Fruit fly (Drosophila melanogaster) whole organism, embryonic: Measurements from ENCODE around the gene cv-c.

Experiments
- B-H1 ChIP-seq: fragments of 200-800 bp; sonication (Bioruptor generic); IDR thresholded peaks from 3 replicates; pipeline ENCODE4 v1.3.6; 2022; ENCODE audit warnings: missing biosample characterization, missing genetic modification characterization
- Bgb ChIP-seq: fragments of 200-800 bp; sonication (Bioruptor generic); IDR thresholded peaks from 2 replicates; pipeline ENCODE4 v1.3.6; 2022; ENCODE audit warnings: missing biosample characterization, missing genetic modification characterization; ENCODE audit not compliant: partially characterized antibody
- BtbVII ChIP-seq: fragments of 200-800 bp; sonication (Bioruptor generic); optimal IDR thresholded peaks from 3 replicates; lab custom pipeline; 2017; ENCODE audit warnings: missing biosample characterization, mild to moderate bottlenecking, missing genetic modification characterization
- CG10147 ChIP-seq: fragments of 200-800 bp; sonication (Bioruptor generic); optimal IDR thresholded peaks from 2 replicates; lab custom pipeline; 2019; ENCODE audit warnings: missing biosample characterization, mild to moderate bottlenecking, missing genetic modification characterization, moderate library complexity
- CG11560 ChIP-seq: fragments of 200-800 bp; sonication (Bioruptor generic); IDR thresholded peaks from 3 replicates; pipeline ENCODE4 v1.3.6; 2022; ENCODE audit warnings: missing biosample characterization, missing genetic modification characterization
- CG13123 ChIP-seq: fragments of 200-800 bp; sonication (Bioruptor generic); optimal IDR thresholded peaks from 2 replicates; lab custom pipeline; 2016; ENCODE audit warnings: missing biosample characterization, missing genetic modification characterization
- CG13424 ChIP-seq: fragments of 200-800 bp; sonication (Bioruptor generic); optimal IDR thresholded peaks from 2 replicates; lab custom pipeline; 2019; ENCODE audit warnings: missing biosample characterization, mild to moderate bottlenecking, missing genetic modification characterization, moderate library complexity
- CG1529 ChIP-seq: fragments of 200-800 bp; sonication (Bioruptor generic); optimal IDR thresholded peaks from 3 replicates; lab custom pipeline; 2018; ENCODE audit warnings: missing biosample characterization, missing genetic modification characterization
- CG17802 ChIP-seq: fragments of 200-800 bp; sonication (Bioruptor generic); optimal IDR thresholded peaks from 2 replicates; lab custom pipeline; 2018; ENCODE audit warnings: missing biosample characterization, mild to moderate bottlenecking, missing genetic modification characterization, moderate library complexity
- CG18619 ChIP-seq: fragments of 200-800 bp; sonication (Bioruptor generic); optimal IDR thresholded peaks from 3 replicates; lab custom pipeline; 2017; ENCODE audit warnings: missing biosample characterization, mild to moderate bottlenecking, missing genetic modification characterization
- CG31365 ChIP-seq: fragments of 200-800 bp; sonication (Bioruptor generic); optimal IDR thresholded peaks from 2 replicates; lab custom pipeline; 2018; ENCODE audit warnings: missing biosample characterization, mild to moderate bottlenecking, missing genetic modification characterization
- CG31441 ChIP-seq: fragments of 200-800 bp; sonication (Bioruptor generic); IDR thresholded peaks from 2 replicates; pipeline ENCODE4 v1.3.6; 2022; ENCODE audit warnings: missing biosample characterization, missing genetic modification characterization
- CG3163 ChIP-seq: fragments of 200-800 bp; sonication (Bioruptor generic); optimal IDR thresholded peaks from 3 replicates; lab custom pipeline; 2016; ENCODE audit warnings: missing biosample characterization, missing genetic modification characterization
- CG32772 ChIP-seq: fragments of 200-800 bp; sonication (Bioruptor generic); IDR thresholded peaks from 2 replicates; pipeline ENCODE4 v1.3.6; 2022; ENCODE audit warnings: missing biosample characterization, missing genetic modification characterization
- CG33213 ChIP-seq: fragments of 200-800 bp; sonication (Bioruptor generic); optimal IDR thresholded peaks from 3 replicates; lab custom pipeline; 2016; ENCODE audit warnings: missing biosample characterization, missing genetic modification characterization
- CG3407 ChIP-seq: fragments of 200-800 bp; sonication (Bioruptor generic); optimal IDR thresholded peaks from 2 replicates; lab custom pipeline; 2018; ENCODE audit warnings: missing biosample characterization, mild to moderate bottlenecking, missing genetic modification characterization
- CG4424 ChIP-seq: fragments of 200-800 bp; sonication (Bioruptor generic); optimal IDR thresholded peaks from 3 replicates; lab custom pipeline; 2016; ENCODE audit warnings: missing biosample characterization, missing genetic modification characterization
- CG4617 ChIP-seq: fragments of 200-800 bp; sonication (Bioruptor generic); optimal IDR thresholded peaks from 3 replicates; lab custom pipeline; 2016; ENCODE audit warnings: missing biosample characterization, missing genetic modification characterization, borderline replicate concordance
- CG5953 ChIP-seq: fragments of 200-800 bp; sonication (Bioruptor generic); IDR thresholded peaks from 2 replicates; pipeline ENCODE4 v1.3.6; 2022; ENCODE audit warnings: missing biosample characterization, missing genetic modification characterization
- CG7372 ChIP-seq: fragments of 200-800 bp; sonication (Bioruptor generic); IDR thresholded peaks from 2 replicates; pipeline ENCODE4 v1.3.6; 2022; ENCODE audit warnings: missing biosample characterization, missing genetic modification characterization
- CG7745 ChIP-seq: fragments of 200-800 bp; sonication (Bioruptor generic); optimal IDR thresholded peaks from 2 replicates; lab custom pipeline; 2018; ENCODE audit warnings: missing biosample characterization, mild to moderate bottlenecking, missing genetic modification characterization, moderate library complexity
- CG7928 ChIP-seq: fragments of 200-800 bp; sonication (Bioruptor generic); optimal IDR thresholded peaks from 2 replicates; lab custom pipeline; 2017; ENCODE audit warnings: missing biosample characterization, mild to moderate bottlenecking, missing genetic modification characterization
- D ChIP-seq, 2 experiments: fragments of 200-800 bp in 1 of 2; fragments of >200 bp in 1 of 2; sonication (Bioruptor generic) in 1 of 2; optimal IDR thresholded peaks; 2 replicates in 1 of 2; 3 replicates in 1 of 2; lab custom pipeline; 2017; ENCODE audit warnings: mild to moderate bottlenecking in 1 of 2, missing biosample characterization in 1 of 2, missing genetic modification characterization in 1 of 2, missing genetic modification reagents in 1 of 2
- Eip74EF ChIP-seq, 2 experiments: fragments of 200-800 bp in 1 of 2; fragments of >200 bp in 1 of 2; sonication (Bioruptor generic) in 1 of 2; optimal IDR thresholded peaks; 2 replicates each; lab custom pipeline; 2017 to 2019; ENCODE audit warnings: missing biosample characterization in 2 of 2, missing genetic modification characterization in 2 of 2, mild to moderate bottlenecking in 1 of 2, moderate library complexity in 1 of 2
- Gug ChIP-seq: fragments of 200-800 bp; sonication (Bioruptor generic); IDR thresholded peaks from 4 replicates; pipeline ENCODE4 v1.3.6; 2022; ENCODE audit warnings: missing biosample characterization, missing genetic modification characterization
- HLH4C ChIP-seq: fragments of 200-800 bp; sonication (Bioruptor generic); IDR thresholded peaks from 3 replicates; pipeline ENCODE4 v1.3.6; 2022; ENCODE audit warnings: missing biosample characterization, missing genetic modification characterization; ENCODE audit not compliant: partially characterized antibody
- HLH54F ChIP-seq: fragments of 200-800 bp; sonication (Bioruptor generic); optimal IDR thresholded peaks from 3 replicates; lab custom pipeline; 2016; ENCODE audit warnings: missing biosample characterization, missing genetic modification characterization
- NC2α ChIP-seq: fragments of 200-800 bp; sonication (Bioruptor generic); optimal IDR thresholded peaks from 2 replicates; lab custom pipeline; 2016; ENCODE audit warnings: missing biosample characterization, missing genetic modification characterization
- NK7.1 ChIP-seq: fragments of 200-800 bp; sonication (Bioruptor generic); optimal IDR thresholded peaks from 3 replicates; lab custom pipeline; 2016; ENCODE audit warnings: missing biosample characterization, missing genetic modification characterization
- Opbp ChIP-seq: fragments of 200-800 bp; sonication (Bioruptor generic); IDR thresholded peaks from 3 replicates; pipeline ENCODE4 v1.3.6; 2022; ENCODE audit warnings: missing biosample characterization, missing genetic modification characterization; ENCODE audit not compliant: partially characterized antibody
- PHDP ChIP-seq: fragments of 200-800 bp; sonication (Bioruptor generic); optimal IDR thresholded peaks from 3 replicates; lab custom pipeline; 2018; ENCODE audit warnings: missing biosample characterization, mild to moderate bottlenecking, missing genetic modification characterization, moderate library complexity
- Poxn ChIP-seq: fragments of 200-800 bp; sonication (Bioruptor generic); IDR thresholded peaks from 2 replicates; pipeline ENCODE4 v1.3.6; 2022; ENCODE audit warnings: missing biosample characterization, missing genetic modification characterization
- Six4 ChIP-seq: fragments of 200-800 bp; sonication (Bioruptor generic); optimal IDR thresholded peaks from 2 replicates; lab custom pipeline; 2016; ENCODE audit warnings: missing biosample characterization, missing genetic modification characterization
- Spps ChIP-seq: fragments of 200-800 bp; sonication (Bioruptor generic); optimal IDR thresholded peaks from 2 replicates; lab custom pipeline; 2018; ENCODE audit warnings: missing biosample characterization, mild to moderate bottlenecking, missing genetic modification characterization
- croc ChIP-seq: fragments of 200-800 bp; sonication (Bioruptor generic); conservative IDR thresholded peaks from 3 replicates; pipeline ENCODE4 v1.3.6; 2022; ENCODE audit warnings: missing biosample characterization, missing genetic modification characterization
- crol ChIP-seq: fragments of 200-800 bp; sonication (Bioruptor generic); IDR thresholded peaks from 2 replicates; pipeline ENCODE4 v1.3.6; 2022; ENCODE audit warnings: missing biosample characterization, missing genetic modification characterization
- en ChIP-seq: fragments of 200-800 bp; sonication (Bioruptor generic); optimal IDR thresholded peaks from 2 replicates; lab custom pipeline; 2016; ENCODE audit warnings: missing biosample characterization, missing genetic modification characterization
- gsb-n ChIP-seq: fragments of 200-800 bp; sonication (Bioruptor generic); optimal IDR thresholded peaks from 3 replicates; lab custom pipeline; 2018; ENCODE audit warnings: missing biosample characterization, mild to moderate bottlenecking, missing genetic modification characterization
- lola ChIP-seq, 3 experiments: fragments of >200 bp in 2 of 3; fragments of 200-800 bp in 1 of 3; sonication (Bioruptor generic) in 1 of 3; optimal IDR thresholded peaks; 2 replicates each; lab custom pipeline; 2017 to 2019; ENCODE audit warnings: missing biosample characterization in 3 of 3, missing genetic modification characterization in 3 of 3, mild to moderate bottlenecking in 1 of 3, moderate library complexity in 1 of 3
- nom ChIP-seq: fragments of 200-800 bp; sonication (Bioruptor generic); optimal IDR thresholded peaks from 2 replicates; lab custom pipeline; 2017; ENCODE audit warnings: missing biosample characterization, missing genetic modification characterization, mild to moderate bottlenecking, moderate library complexity, missing genetic modification reagents
- pfk ChIP-seq: fragments of 200-800 bp; sonication (Bioruptor generic); optimal IDR thresholded peaks from 2 replicates; lab custom pipeline; 2018; ENCODE audit warnings: missing biosample characterization, mild to moderate bottlenecking, missing genetic modification characterization, moderate library complexity
- pum ChIP-seq: fragments of 200-800 bp; sonication (Bioruptor generic); optimal IDR thresholded peaks from 2 replicates; lab custom pipeline; 2016; ENCODE audit warnings: missing biosample characterization, missing genetic modification characterization
- sima ChIP-seq: fragments of 200-800 bp; sonication (Bioruptor generic); optimal IDR thresholded peaks from 2 replicates; lab custom pipeline; 2016; ENCODE audit warnings: missing biosample characterization, missing genetic modification characterization
- so ChIP-seq: fragments of 200-800 bp; sonication (Bioruptor generic); IDR thresholded peaks from 3 replicates; pipeline ENCODE4 v1.3.6; 2022; ENCODE audit warnings: missing biosample characterization, missing genetic modification characterization
- sr ChIP-seq: fragments of 200-800 bp; sonication (Bioruptor generic); IDR thresholded peaks from 3 replicates; pipeline ENCODE4 v1.3.6; 2022; ENCODE audit warnings: missing biosample characterization, missing genetic modification characterization
- ssp ChIP-seq: fragments of 200-800 bp; sonication (Bioruptor generic); IDR thresholded peaks from 2 replicates; pipeline ENCODE4 v1.3.6; 2022; ENCODE audit warnings: missing biosample characterization, missing genetic modification characterization
- toy ChIP-seq: fragments of 200-800 bp; sonication (Bioruptor generic); IDR thresholded peaks from 2 replicates; pipeline ENCODE4 v1.3.6; 2022; ENCODE audit warnings: missing biosample characterization, missing genetic modification characterization
- unpg ChIP-seq: fragments of 200-800 bp; sonication (Bioruptor generic); optimal IDR thresholded peaks from 3 replicates; lab custom pipeline; 2018; ENCODE audit warnings: missing biosample characterization, mild to moderate bottlenecking, missing genetic modification characterization, moderate library complexity
- wdn ChIP-seq: fragments of 200-800 bp; sonication (Bioruptor generic); IDR thresholded peaks from 2 replicates; pipeline ENCODE4 v1.3.6; 2022; ENCODE audit warnings: missing biosample characterization, missing genetic modification characterization
- zfh1 ChIP-seq: fragments of 200-800 bp; sonication (Bioruptor generic); IDR thresholded peaks from 3 replicates; pipeline ENCODE4 v1.3.6; 2022; ENCODE audit warnings: missing biosample characterization, missing genetic modification characterization

Gene cv-c

dm6 chr3R:14391281-14391680 is 90.2 kb downstream of the cv-c start (continued):
- TF ChIP-seq nom (GFP tag; lab: Kevin White, UChicago) (peak; percentile 53), BtbVII (GFP tag; lab: Kevin White, UChicago) (peak; percentile 72), en (GFP tag; lab: Kevin White, UChicago) (peak; percentile 65), CG33213 (GFP tag; lab: Kevin White, UChicago) (peak; percentile 96), CG11560 (tag; lab: Robert Waterston, UW) (peak; percentile 79), D (optimal IDR thresholded peaks at IDR 0.05; lab: Kevin White, UChicago) (no peak), D (GFP tag; optimal IDR thresholded peaks at IDR 0.05; lab: Kevin White, UChicago) (peak; percentile 77), CG13123 (GFP tag; lab: Kevin White, UChicago) (no peak), CG31441 (GFP tag; lab: Robert Waterston, UW) (peak; percentile 65), toy (no peak), CG18619 (peak; percentile 55), CG32772 (GFP tag; lab: Robert Waterston, UW) (peak; percentile 93), pfk (GFP tag; lab: Kevin White, UChicago) (peak; percentile 15), NK7.1 (peak; percentile 82), unpg (GFP tag; lab: Kevin White, UChicago) (peak; percentile 64), CG13424 (peak; percentile 40), B-H1 (GFP tag; lab: Robert Waterston, UW) (peak; percentile 74), gsb-n (peak; percentile 11), CG5953 (GFP tag; lab: Robert Waterston, UW) (peak; percentile 84), pum (GFP tag; lab: Kevin White, UChicago) (peak; percentile 77), CG3163 (GFP tag; lab: Kevin White, UChicago) (peak; percentile 26), PHDP (peak; percentile 58), CG1529 (GFP tag; lab: Kevin White, UChicago) (peak; percentile 16), Bgb (GFP tag; lab: Robert Waterston, UW) (peak; percentile 53; the same call in 1 of the 2 replicates), HLH4C (GFP tag; lab: Robert Waterston, UW) (no peak), CG7372 (peak; percentile 97), lola (GFP tag; optimal IDR thresholded peaks at IDR 0.05; lab: Kevin White, UChicago) (peak in 1 of 3 experiments; percentile 36), HLH54F (GFP tag; lab: Kevin White, UChicago) (peak; percentile 58), Six4 (GFP tag; lab: Kevin White, UChicago) (peak; percentile 88), sima (GFP tag; lab: Kevin White, UChicago) (no peak), NC2α (GFP tag; lab: Kevin White, UChicago) (peak; percentile 45), CG17802 (tag; lab: Kevin White, UChicago) (peak; percentile 75), CG3407 (peak; percentile 46), CG4424 (GFP tag; lab: Kevin White, UChicago) (peak; percentile 93), Spps (tag; lab: Kevin White, UChicago) (peak; percentile 39), CG10147 (GFP tag; lab: Kevin White, UChicago) (peak; percentile 50), CG7928 (GFP tag; lab: Kevin White, UChicago) (peak; percentile 46), sr (GFP tag; lab: Robert Waterston, UW) (peak; percentile 73), zfh1 (GFP tag; lab: Robert Waterston, UW) (peak; percentile 95), Eip74EF (GFP tag; optimal IDR thresholded peaks at IDR 0.05; lab: Kevin White, UChicago) (no peak), croc (peak; percentile 78; the same call in 2 of the 3 replicates), ssp (GFP tag; lab: Robert Waterston, UW) (peak; percentile 80), Poxn (no peak), wdn (peak; percentile 56; the same call in 1 of the 2 replicates), CG7745 (no peak), so (GFP tag; lab: Robert Waterston, UW) (no peak), crol (GFP tag; lab: Robert Waterston, UW) (peak; percentile 52), Opbp (peak; percentile 61; the same call in 1 of the 3 replicates), Gug (peak; percentile 95), CG4617 (GFP tag; lab: Kevin White, UChicago) (peak; percentile 0), CG31365 (tag; lab: Kevin White, UChicago) (peak; percentile 66)
